Worm (Caenorhabditis elegans) whole organism, midembryonic: ENCODE data around the gene fbxa-48.
A peak's percentile ranks its signal among the peaks of the same experiment; 100 is the strongest.

Experiments used
- T22C8.4 ChIP-seq: fragments of 200-800 bp; sonication (Bioruptor generic); IDR thresholded peaks from 2 replicates; pipeline ENCODE4 v1.3.6; 2022; ENCODE audit warnings: missing genetic modification characterization, missing compliant biosample characterization
- cog-1 ChIP-seq: sonication (generic microtip); optimal IDR thresholded peaks from 2 replicates; lab custom pipeline; 2016; ENCODE audit warnings: missing genetic modification characterization, missing compliant biosample characterization
- flt-1 ChIP-seq: fragments of 200-800 bp; sonication (Bioruptor generic); IDR thresholded peaks from 2 replicates; pipeline ENCODE4 v1.3.6; 2022; ENCODE audit warnings: missing genetic modification characterization, missing compliant biosample characterization
- klf-2 ChIP-seq: fragments of 200-800 bp; sonication (Bioruptor generic); conservative IDR thresholded peaks from 2 replicates; pipeline ENCODE4 v1.3.6; 2022; ENCODE audit warnings: missing genetic modification reagents, missing genetic modification characterization, missing compliant biosample characterization
- med-1 ChIP-seq: sonication (generic microtip); optimal IDR thresholded peaks from 2 replicates; lab custom pipeline; 2017; ENCODE audit warnings: missing genetic modification characterization, mild to moderate bottlenecking, missing compliant biosample characterization, antibody characterized with exemption, missing genetic modification reagents; ENCODE audit not compliant: insufficient read depth
- ref-1 ChIP-seq: fragments of 200-800 bp; sonication (Bioruptor generic); conservative IDR thresholded peaks from 2 replicates; pipeline ENCODE4 v1.3.6; 2022; ENCODE audit warnings: missing genetic modification reagents, missing genetic modification characterization, missing compliant biosample characterization
- tab-1 ChIP-seq: fragments of 200-800 bp; sonication (Bioruptor generic); IDR thresholded peaks from 2 replicates; pipeline ENCODE4 v1.3.6; 2022; ENCODE audit warnings: missing genetic modification characterization, missing compliant biosample characterization
- ztf-23 ChIP-seq: fragments of 200-800 bp; sonication (Bioruptor generic); IDR thresholded peaks from 2 replicates; pipeline ENCODE4 v1.3.6; 2022; ENCODE audit warnings: missing genetic modification reagents, missing genetic modification characterization, missing compliant biosample characterization
- ztf-29 ChIP-seq: fragments of 200-800 bp; sonication (Bioruptor generic); IDR thresholded peaks from 2 replicates; pipeline ENCODE4 v1.3.6; 2022; ENCODE audit warnings: missing genetic modification reagents, missing genetic modification characterization, missing compliant biosample characterization

Gene fbxa-48

ce11 chrIII:2291139-2291538, 19.2 kb upstream of the fbxa-48 start, which contains the start of gene fbxa-219:
fbxa-219 (plus strand) TSS chrIII:2291415.
- TF ChIP-seq ztf-29 (GFP tag; lab: Robert Waterston, UW) (no peak), ztf-23 (GFP tag; lab: Robert Waterston, UW) (no peak)

ce11 chrIII:2288261-2288660, 16.3 kb upstream of the fbxa-48 start:
- no peak for TF ChIP-seq ref-1 (GFP tag; lab: Robert Waterston, UW)
- TF ChIP-seq tab-1 (GFP tag; lab: Robert Waterston, UW) = no peak
- no peak for TF ChIP-seq klf-2 (GFP tag; lab: Robert Waterston, UW)
- no peak for TF ChIP-seq ztf-23 (GFP tag; lab: Robert Waterston, UW)
- no peak for TF ChIP-seq cog-1 (tag; lab: Kevin White, UChicago)
- TF ChIP-seq ztf-29 (GFP tag; lab: Robert Waterston, UW) = no peak
- TF ChIP-seq T22C8.4 = no peak
- TF ChIP-seq flt-1 (GFP tag; lab: Robert Waterston, UW) = no peak
- no peak for TF ChIP-seq med-1 (GFP tag; lab: Kevin White, UChicago)

ce11 chrIII:2283341-2283847, 11.4 kb upstream of the fbxa-48 start:
- TF ChIP-seq med-1 (GFP tag; lab: Kevin White, UChicago) (no peak), T22C8.4 (peak; percentile 97), ztf-23 (GFP tag; lab: Robert Waterston, UW) (no peak), cog-1 (tag; lab: Kevin White, UChicago) (no peak)

- no peak for TF ChIP-seq flt-1 (GFP tag; lab: Robert Waterston, UW)
- TF ChIP-seq tab-1 (GFP tag; lab: Robert Waterston, UW) = no peak
- TF ChIP-seq cog-1 (tag; lab: Kevin White, UChicago) = no peak
- TF ChIP-seq ztf-29 (GFP tag; lab: Robert Waterston, UW) = no peak
- no peak for TF ChIP-seq ztf-23 (GFP tag; lab: Robert Waterston, UW)
- TF ChIP-seq ref-1 (GFP tag; lab: Robert Waterston, UW) = no peak
- TF ChIP-seq T22C8.4 = peak; percentile 98
These were observed 10.3 kb upstream of the fbxa-48 start, which contains the start of gene Y54F10BM.3 for ce11 chrIII:2281975-2282957. Y54F10BM.3 (plus strand) TSS chrIII:2282025.

ce11 chrIII:2280569-2280968, 8.6 kb upstream of the fbxa-48 start, which contains the start of gene Y54F10BM.22:
Y54F10BM.22 (plus strand) TSS chrIII:2280899.
- TF ChIP-seq tab-1 (GFP tag; lab: Robert Waterston, UW) = no peak

ce11 chrIII:2279457-2279856, 7.5 kb upstream of the fbxa-48 start, which contains the start of gene Y54F10BM.23:
Y54F10BM.23 (minus strand) TSS chrIII:2279557.
- no peak for TF ChIP-seq med-1 (GFP tag; lab: Kevin White, UChicago)
- TF ChIP-seq flt-1 (GFP tag; lab: Robert Waterston, UW) = no peak
- no peak for TF ChIP-seq T22C8.4
- TF ChIP-seq tab-1 (GFP tag; lab: Robert Waterston, UW) = no peak

ce11 chrIII:2276842-2277241, 4.9 kb upstream of the fbxa-48 start, which contains the start of gene Y54F10BM.21:
Y54F10BM.21 (plus strand) TSS chrIII:2277142.
- no peak for TF ChIP-seq ztf-29 (GFP tag; lab: Robert Waterston, UW)
- no peak for TF ChIP-seq med-1 (GFP tag; lab: Kevin White, UChicago)
- TF ChIP-seq cog-1 (tag; lab: Kevin White, UChicago) = no peak
- no peak for TF ChIP-seq ref-1 (GFP tag; lab: Robert Waterston, UW)

- TF ChIP-seq ztf-23 (GFP tag; lab: Robert Waterston, UW) = no peak
These were observed 757 bp upstream of the fbxa-48 start, which contains the start of gene fbxa-39 for ce11 chrIII:2272732-2273131. fbxa-39 (plus strand) TSS chrIII:2273032.

- TF ChIP-seq klf-2 (GFP tag; lab: Robert Waterston, UW) (no peak), tab-1 (GFP tag; lab: Robert Waterston, UW) (no peak), flt-1 (GFP tag; lab: Robert Waterston, UW) (no peak), T22C8.4 (no peak), ref-1 (GFP tag; lab: Robert Waterston, UW) (no peak), ztf-29 (GFP tag; lab: Robert Waterston, UW) (no peak), med-1 (GFP tag; lab: Kevin White, UChicago) (no peak), cog-1 (tag; lab: Kevin White, UChicago) (no peak), ztf-23 (GFP tag; lab: Robert Waterston, UW) (no peak)
These were observed 5.8 kb downstream of the fbxa-48 start, which contains the start of gene fbxa-9 for ce11 chrIII:2265986-2266701. fbxa-9 (plus strand) TSS chrIII:2266651.

ce11 chrIII:2262942-2263341, 9.0 kb downstream of the fbxa-48 start, which contains the start of gene Y54F10BM.6:
Y54F10BM.6 (plus strand) TSS chrIII:2263242.
- no peak for TF ChIP-seq tab-1 (GFP tag; lab: Robert Waterston, UW)
- no peak for TF ChIP-seq klf-2 (GFP tag; lab: Robert Waterston, UW)
- no peak for TF ChIP-seq flt-1 (GFP tag; lab: Robert Waterston, UW)
- TF ChIP-seq T22C8.4 = no peak
- no peak for TF ChIP-seq ref-1 (GFP tag; lab: Robert Waterston, UW)
- TF ChIP-seq ztf-29 (GFP tag; lab: Robert Waterston, UW) = no peak
- no peak for TF ChIP-seq med-1 (GFP tag; lab: Kevin White, UChicago)
- no peak for TF ChIP-seq ztf-23 (GFP tag; lab: Robert Waterston, UW)
- no peak for TF ChIP-seq cog-1 (tag; lab: Kevin White, UChicago)
